Fruit fly (Drosophila melanogaster) whole organism, embryonic: ENCODE measurements around the gene CG8516.

Experiments
- Bteb2 ChIP-seq: fragments of 200-800 bp; sonication (Bioruptor generic); optimal IDR thresholded peaks from 2 replicates; lab custom pipeline; 2016; ENCODE audit warnings: missing biosample characterization, missing genetic modification characterization
- CG1024 ChIP-seq: fragments of 200-800 bp; sonication (Bioruptor generic); IDR thresholded peaks from 2 replicates; pipeline ENCODE4 v1.3.6; 2022; ENCODE audit warnings: missing biosample characterization, missing genetic modification characterization
- CG11723 ChIP-seq: fragments of 200-800 bp; sonication (Bioruptor generic); optimal IDR thresholded peaks from 2 replicates; lab custom pipeline; 2017; ENCODE audit warnings: missing biosample characterization, mild to moderate bottlenecking, missing genetic modification characterization
- CG12299 ChIP-seq: fragments of 200-800 bp; sonication (Bioruptor generic); optimal IDR thresholded peaks from 2 replicates; lab custom pipeline; 2018; ENCODE audit warnings: missing biosample characterization, mild to moderate bottlenecking, missing genetic modification characterization
- CG1233 ChIP-seq: fragments of 200-800 bp; sonication (Bioruptor generic); optimal IDR thresholded peaks from 4 replicates; lab custom pipeline; 2018; ENCODE audit warnings: missing biosample characterization, mild to moderate bottlenecking, missing genetic modification characterization
- CG13123 ChIP-seq: fragments of 200-800 bp; sonication (Bioruptor generic); optimal IDR thresholded peaks from 2 replicates; lab custom pipeline; 2016; ENCODE audit warnings: missing biosample characterization, missing genetic modification characterization
- CG15011 ChIP-seq: fragments of 200-800 bp; sonication (Bioruptor generic); optimal IDR thresholded peaks from 3 replicates; lab custom pipeline; 2018; ENCODE audit warnings: missing biosample characterization, mild to moderate bottlenecking, missing genetic modification characterization
- CG1603 ChIP-seq: fragments of 200-800 bp; sonication (Bioruptor generic); optimal IDR thresholded peaks from 2 replicates; lab custom pipeline; 2019; ENCODE audit warnings: missing biosample characterization, mild to moderate bottlenecking, missing genetic modification characterization, moderate library complexity
- CG18764 ChIP-seq: fragments of 200-800 bp; sonication (Bioruptor generic); optimal IDR thresholded peaks from 3 replicates; lab custom pipeline; 2016; ENCODE audit warnings: missing biosample characterization, missing genetic modification characterization
- CG2199 ChIP-seq: fragments of 200-800 bp; sonication (Bioruptor generic); IDR thresholded peaks from 3 replicates; pipeline ENCODE4 v1.3.6; 2022; ENCODE audit warnings: missing biosample characterization, missing genetic modification characterization
- CG3065 ChIP-seq: fragments of 200-800 bp; sonication (Bioruptor generic); optimal IDR thresholded peaks from 2 replicates; lab custom pipeline; 2016; ENCODE audit warnings: missing biosample characterization, missing genetic modification characterization
- CG3838 ChIP-seq: fragments of 200-800 bp; sonication (Bioruptor generic); optimal IDR thresholded peaks from 3 replicates; lab custom pipeline; 2016; ENCODE audit warnings: missing biosample characterization, missing genetic modification characterization
- CG3847 ChIP-seq: fragments of 200-800 bp; sonication (Bioruptor generic); IDR thresholded peaks from 2 replicates; pipeline ENCODE4 v1.3.6; 2022; ENCODE audit warnings: missing biosample characterization, missing genetic modification characterization
- CG4282 ChIP-seq: fragments of 200-800 bp; sonication (Bioruptor generic); optimal IDR thresholded peaks from 2 replicates; lab custom pipeline; 2016; ENCODE audit warnings: missing biosample characterization, missing genetic modification characterization
- CG4328 ChIP-seq: fragments of 200-800 bp; sonication (Bioruptor generic); optimal IDR thresholded peaks from 3 replicates; lab custom pipeline; 2017; ENCODE audit warnings: missing biosample characterization, missing genetic modification reagents, missing genetic modification characterization
- CG4854 ChIP-seq: fragments of 200-800 bp; sonication (Bioruptor generic); optimal IDR thresholded peaks from 2 replicates; lab custom pipeline; 2016; ENCODE audit warnings: missing biosample characterization, missing genetic modification characterization, inconsistent platforms
- CG6175 ChIP-seq: fragments of 200-800 bp; sonication (Bioruptor generic); IDR thresholded peaks from 3 replicates; pipeline ENCODE4 v1.3.6; 2022; ENCODE audit warnings: missing biosample characterization, missing genetic modification characterization
- CG8281 ChIP-seq: fragments of 200-800 bp; sonication (Bioruptor generic); optimal IDR thresholded peaks from 2 replicates; lab custom pipeline; 2018; ENCODE audit warnings: missing biosample characterization, mild to moderate bottlenecking, missing genetic modification characterization, moderate library complexity
- CG9437 ChIP-seq: fragments of 200-800 bp; sonication (Bioruptor generic); optimal IDR thresholded peaks from 2 replicates; lab custom pipeline; 2018; ENCODE audit warnings: missing biosample characterization, mild to moderate bottlenecking, missing genetic modification characterization
- CG9932 ChIP-seq: fragments of 200-800 bp; sonication (Bioruptor generic); IDR thresholded peaks from 2 replicates; pipeline ENCODE4 v1.3.6; 2022; ENCODE audit warnings: missing biosample characterization, missing genetic modification characterization
- Dfd ChIP-seq, 2 experiments: fragments of >200 bp; optimal IDR thresholded peaks; 2 replicates each; lab custom pipeline; 2017; ENCODE audit warnings: missing biosample characterization in 2 of 2, missing genetic modification characterization in 2 of 2
- Elba2 ChIP-seq: fragments of 200-800 bp; sonication (Bioruptor generic); optimal IDR thresholded peaks from 3 replicates; lab custom pipeline; 2016; ENCODE audit warnings: missing biosample characterization, missing genetic modification characterization
- Hr51 ChIP-seq, 2 experiments: fragments of 200-800 bp; sonication (Bioruptor generic); optimal IDR thresholded peaks; 2 replicates in 1 of 2; 3 replicates in 1 of 2; lab custom pipeline; 2016 to 2018; ENCODE audit warnings: missing biosample characterization in 2 of 2, missing genetic modification characterization in 2 of 2, mild to moderate bottlenecking in 1 of 2, moderate library complexity in 1 of 2
- Lpt ChIP-seq: fragments of >200 bp; optimal IDR thresholded peaks from 2 replicates; lab custom pipeline; 2018; ENCODE audit warnings: missing biosample characterization, missing genetic modification characterization
- Nf-YB ChIP-seq: fragments of 200-800 bp; sonication (Bioruptor generic); optimal IDR thresholded peaks from 3 replicates; lab custom pipeline; 2019; ENCODE audit warnings: missing biosample characterization, mild to moderate bottlenecking, missing genetic modification characterization, moderate library complexity
- Poxn ChIP-seq: fragments of 200-800 bp; sonication (Bioruptor generic); IDR thresholded peaks from 2 replicates; pipeline ENCODE4 v1.3.6; 2022; ENCODE audit warnings: missing biosample characterization, missing genetic modification characterization
- Sry-β ChIP-seq: fragments of 200-800 bp; sonication (Bioruptor generic); optimal IDR thresholded peaks from 2 replicates; lab custom pipeline; 2018; ENCODE audit warnings: missing biosample characterization, mild to moderate bottlenecking, missing genetic modification characterization, moderate library complexity
- ab ChIP-seq: fragments of 200-800 bp; sonication (Bioruptor generic); optimal IDR thresholded peaks from 2 replicates; lab custom pipeline; 2016; ENCODE audit warnings: missing biosample characterization, missing genetic modification characterization
- ash1 ChIP-seq: fragments of 200-800 bp; sonication (Bioruptor generic); optimal IDR thresholded peaks from 2 replicates; lab custom pipeline; 2018; ENCODE audit warnings: missing biosample characterization, mild to moderate bottlenecking, missing genetic modification characterization
- ato ChIP-seq: fragments of 200-800 bp; sonication (Bioruptor generic); IDR thresholded peaks from 2 replicates; pipeline ENCODE4 v1.3.6; 2022; ENCODE audit warnings: missing biosample characterization, missing genetic modification characterization; ENCODE audit not compliant: partially characterized antibody
- bowl ChIP-seq: fragments of 200-800 bp; sonication (Bioruptor generic); IDR thresholded peaks from 2 replicates; pipeline ENCODE4 v1.3.6; 2022; ENCODE audit warnings: missing biosample characterization, missing genetic modification characterization
- cato ChIP-seq: fragments of 200-800 bp; sonication (Bioruptor generic); optimal IDR thresholded peaks from 2 replicates; lab custom pipeline; 2016; ENCODE audit warnings: missing biosample characterization, missing genetic modification characterization, borderline replicate concordance
- chinmo ChIP-seq: fragments of 200-800 bp; sonication (Bioruptor generic); IDR thresholded peaks from 4 replicates; pipeline ENCODE4 v1.3.6; 2022; ENCODE audit warnings: missing biosample characterization, missing genetic modification characterization; ENCODE audit not compliant: partially characterized antibody
- disco-r ChIP-seq: fragments of 200-800 bp; sonication (Bioruptor generic); optimal IDR thresholded peaks from 2 replicates; lab custom pipeline; 2016; ENCODE audit warnings: missing biosample characterization, missing genetic modification characterization
- dmrt99B ChIP-seq: fragments of 200-800 bp; sonication (Bioruptor generic); optimal IDR thresholded peaks from 2 replicates; lab custom pipeline; 2018; ENCODE audit warnings: missing biosample characterization, mild to moderate bottlenecking, missing genetic modification characterization, moderate library complexity
- dysf ChIP-seq: fragments of 200-800 bp; sonication (Bioruptor generic); IDR thresholded peaks from 3 replicates; pipeline ENCODE4 v1.3.6; 2022; ENCODE audit warnings: missing biosample characterization, missing genetic modification characterization
- eve ChIP-seq, 2 experiments: fragments of >200 bp; optimal IDR thresholded peaks; 2 replicates each; lab custom pipeline; 2017; ENCODE audit warnings: missing biosample characterization in 2 of 2, missing genetic modification characterization in 2 of 2
- gem ChIP-seq: fragments of 200-800 bp; sonication (Bioruptor generic); optimal IDR thresholded peaks from 2 replicates; lab custom pipeline; 2019; ENCODE audit warnings: missing biosample characterization, mild to moderate bottlenecking, missing genetic modification characterization, moderate library complexity
- gfzf ChIP-seq: fragments of 200-800 bp; sonication (Bioruptor generic); optimal IDR thresholded peaks from 2 replicates; lab custom pipeline; 2016; ENCODE audit warnings: missing biosample characterization, mild to moderate bottlenecking, missing genetic modification characterization, moderate library complexity
- h ChIP-seq: fragments of >200 bp; optimal IDR thresholded peaks from 2 replicates; lab custom pipeline; 2017
- jigr1 ChIP-seq: fragments of 200-800 bp; sonication (Bioruptor generic); IDR thresholded peaks from 3 replicates; pipeline ENCODE4 v1.3.6; 2022; ENCODE audit warnings: missing biosample characterization, missing genetic modification characterization
- klu ChIP-seq: fragments of 200-800 bp; sonication (Bioruptor generic); IDR thresholded peaks from 2 replicates; pipeline ENCODE4 v1.3.6; 2022; ENCODE audit warnings: missing biosample characterization, missing genetic modification characterization
- phol ChIP-seq: fragments of 200-800 bp; sonication (Bioruptor generic); optimal IDR thresholded peaks from 3 replicates; lab custom pipeline; 2018; ENCODE audit warnings: missing biosample characterization, mild to moderate bottlenecking, missing genetic modification characterization, moderate library complexity
- sc ChIP-seq, 3 experiments: fragments of >200 bp in 2 of 3; fragments of 200-800 bp in 1 of 3; sonication (Bioruptor generic) in 1 of 3; optimal IDR thresholded peaks; 2 replicates in 2 of 3; 3 replicates in 1 of 3; lab custom pipeline; 2017; ENCODE audit warnings: mild to moderate bottlenecking in 1 of 3, missing biosample characterization in 1 of 3, missing genetic modification characterization in 1 of 3, missing genetic modification reagents in 1 of 3
- sens-2 ChIP-seq: fragments of 200-800 bp; sonication (Bioruptor generic); IDR thresholded peaks from 2 replicates; pipeline ENCODE4 v1.3.6; 2022; ENCODE audit warnings: missing biosample characterization, missing genetic modification characterization
- slbo ChIP-seq: fragments of 200-800 bp; sonication (Bioruptor generic); IDR thresholded peaks from 2 replicates; pipeline ENCODE4 v1.3.6; 2022; ENCODE audit warnings: missing biosample characterization, missing genetic modification characterization
- ssp ChIP-seq: fragments of 200-800 bp; sonication (Bioruptor generic); IDR thresholded peaks from 2 replicates; pipeline ENCODE4 v1.3.6; 2022; ENCODE audit warnings: missing biosample characterization, missing genetic modification characterization
- usp ChIP-seq: fragments of >200 bp; optimal IDR thresholded peaks from 2 replicates; lab custom pipeline; 2017; ENCODE audit warnings: missing biosample characterization, missing genetic modification characterization
- zf30C ChIP-seq: fragments of 200-800 bp; sonication (Bioruptor generic); optimal IDR thresholded peaks from 3 replicates; lab custom pipeline; 2018; ENCODE audit warnings: missing biosample characterization, mild to moderate bottlenecking, missing genetic modification characterization

Gene CG8516

DNA sequence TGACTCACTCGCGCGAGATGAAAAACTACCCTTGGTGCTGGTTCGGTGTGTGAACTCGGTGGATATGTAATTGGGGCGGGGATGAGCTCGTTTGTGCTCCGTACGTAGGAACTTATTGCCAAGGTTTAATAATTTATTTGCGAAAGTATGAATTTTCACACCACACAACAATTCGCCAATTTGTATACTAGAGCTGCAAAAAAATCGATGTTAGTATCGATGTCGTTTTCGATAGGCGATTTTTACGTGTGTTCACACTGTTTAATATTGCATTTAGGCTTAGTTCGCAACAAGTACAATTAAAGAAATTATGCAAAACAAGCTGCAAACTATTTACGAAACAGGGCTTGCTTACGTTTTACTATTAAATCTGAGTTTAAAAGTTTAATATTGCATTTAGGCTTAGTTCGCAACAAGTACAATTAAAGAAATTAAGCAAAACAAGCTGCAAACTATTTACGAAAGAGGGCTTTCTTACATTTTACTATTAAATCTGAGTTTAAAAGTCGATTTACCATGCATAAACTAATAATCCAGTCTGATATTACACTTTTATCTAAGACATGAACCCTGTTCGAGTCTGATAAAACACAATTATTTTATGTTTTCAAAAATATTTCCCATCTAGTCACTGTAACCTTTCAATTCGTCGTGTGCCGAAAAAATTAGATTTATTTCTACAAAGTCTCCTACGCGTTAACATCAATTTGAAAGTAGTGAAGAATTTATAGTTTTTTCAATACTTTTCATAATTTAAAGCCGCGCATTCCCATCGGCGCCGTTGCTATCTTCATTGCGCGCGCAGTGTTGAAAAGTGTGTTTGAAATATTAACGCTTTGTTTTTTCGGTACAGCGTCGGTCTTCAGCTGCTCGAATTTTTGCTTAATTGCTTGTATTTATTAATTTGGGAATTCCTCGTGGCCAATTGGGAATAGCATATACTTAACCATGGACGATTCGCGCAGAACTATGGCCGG is 29.9 kb upstream of the CG8516 start, which contains the start of the genes Snap24 and CG8478 (continued):
- TF ChIP-seq ash1 (GFP tag; lab: Kevin White, UChicago) (no peak), CG1233 (GFP tag; lab: Kevin White, UChicago) (no peak), zf30C (no peak), CG1024 (GFP tag; lab: Robert Waterston, UW) (no peak), ab (no peak), CG4328 (GFP tag; lab: Kevin White, UChicago) (no peak), CG12299 (tag; lab: Kevin White, UChicago) (no peak), Nf-YB (GFP tag; lab: Kevin White, UChicago) (no peak), jigr1 (GFP tag; lab: Robert Waterston, UW) (no peak), usp (GFP tag; lab: Kevin White, UChicago) (no peak), Hr51 (GFP tag; optimal IDR thresholded peaks at IDR 0.05; lab: Kevin White, UChicago) (no peak), CG4854 (no peak), dysf (GFP tag; lab: Robert Waterston, UW) (no peak), phol (tag; lab: Kevin White, UChicago) (peak; percentile 22), CG15011 (GFP tag; lab: Kevin White, UChicago) (no peak), disco-r (GFP tag; lab: Kevin White, UChicago) (no peak), ato (peak; percentile 80), CG3065 (no peak), h (lab: Kevin White, UChicago) (no peak), CG9932 (peak; percentile 50), CG3847 (GFP tag; lab: Robert Waterston, UW) (no peak), slbo (GFP tag; lab: Robert Waterston, UW) (peak; percentile 12; the same call in 1 of the 2 replicates), CG11723 (GFP tag; lab: Kevin White, UChicago) (no peak), gem (no peak), CG9437 (GFP tag; lab: Kevin White, UChicago) (no peak), CG18764 (GFP tag; lab: Kevin White, UChicago) (no peak), Sry-β (GFP tag; lab: Kevin White, UChicago) (no peak), Lpt (GFP tag; lab: Kevin White, UChicago) (no peak), eve (GFP tag; optimal IDR thresholded peaks at IDR 0.05; lab: Kevin White, UChicago) (no peak), CG2199 (GFP tag; lab: Robert Waterston, UW) (no peak), sc (optimal IDR thresholded peaks at IDR 0.05; lab: Kevin White, UChicago) (no peak), sc (GFP tag; optimal IDR thresholded peaks at IDR 0.05; lab: Kevin White, UChicago) (no peak), sens-2 (GFP tag; lab: Robert Waterston, UW) (no peak), dmrt99B (no peak), CG13123 (GFP tag; lab: Kevin White, UChicago) (no peak), cato (GFP tag; lab: Kevin White, UChicago) (no peak), bowl (GFP tag; lab: Robert Waterston, UW) (no peak), CG8281 (tag; lab: Kevin White, UChicago) (no peak), CG1603 (tag; lab: Kevin White, UChicago) (peak; percentile 17), chinmo (peak; percentile 74; the same call in 2 of the 4 replicates), ssp (GFP tag; lab: Robert Waterston, UW) (peak; percentile 92), klu (GFP tag; lab: Robert Waterston, UW) (no peak), Dfd (GFP tag; optimal IDR thresholded peaks at IDR 0.05; lab: Kevin White, UChicago) (no peak), Bteb2 (no peak), gfzf (GFP tag; lab: Kevin White, UChicago) (peak; percentile 55), CG3838 (no peak), CG4282 (GFP tag; lab: Kevin White, UChicago) (no peak), CG6175 (GFP tag; lab: Robert Waterston, UW) (no peak), Elba2 (peak; percentile 87), Poxn (no peak)
